Fruit fly (Drosophila melanogaster): ENCODE results near the gene CG32259.

dm6 chr3L:4099194-4099593 lies 30.0 kb downstream of the CG32259 start:
- TF ChIP-seq CG7045 (GFP tag; optimal IDR thresholded peaks at IDR 0.05) (no peak), ovo (GFP tag; optimal IDR thresholded peaks at IDR 0.05) (no peak), kay (GFP tag; ENCODE audit: borderline replicate concordance) (no peak), CG11617 (GFP tag; optimal IDR thresholded peaks at IDR 0.05) (no peak), pad (GFP tag; optimal IDR thresholded peaks at IDR 0.05) (no peak), tj (GFP tag; optimal IDR thresholded peaks at IDR 0.05) (no peak), CG14711 (tag; optimal IDR thresholded peaks at IDR 0.05) (no peak), Mnt (GFP tag; optimal IDR thresholded peaks at IDR 0.05) (no peak), bab1 (GFP tag; optimal IDR thresholded peaks at IDR 0.05) (no peak), Clk (GFP tag; optimal IDR thresholded peaks at IDR 0.05) (no peak)

All from whole organism, adult.